Worm (Caenorhabditis elegans) whole organism, young adult: ENCODE measurements around the gene ZK1240.1.

Experiments used
- athp-1 ChIP-seq: sonication (generic microtip); optimal IDR thresholded peaks from 2 replicates; lab custom pipeline; 2017; ENCODE audit warnings: mild to moderate bottlenecking, missing genetic modification characterization, missing compliant biosample characterization
- ceh-100 ChIP-seq: fragments of 200-800 bp; sonication (Bioruptor generic); IDR thresholded peaks from 2 replicates; pipeline ENCODE4 v1.3.6; 2022; ENCODE audit warnings: missing genetic modification reagents, missing genetic modification characterization, missing compliant biosample characterization
- nfyb-1 ChIP-seq: fragments of 200-800 bp; sonication (Bioruptor generic); IDR thresholded peaks from 2 replicates; pipeline ENCODE4 v1.3.6; 2022; ENCODE audit warnings: missing genetic modification reagents, missing genetic modification characterization, missing compliant biosample characterization
- pbrm-1 ChIP-seq: fragments of 200-800 bp; sonication (Bioruptor generic); IDR thresholded peaks from 2 replicates; pipeline ENCODE4 v1.3.6; 2022; ENCODE audit warnings: missing genetic modification reagents, missing genetic modification characterization, missing compliant biosample characterization
- snpc-4 ChIP-seq, 5 experiments: fragments of 150-350 bp in 1 of 5; sonication (generic microtip) in 4 of 5; optimal IDR thresholded peaks; 2 replicates each; lab custom pipeline; 2014 to 2018; ENCODE audit warnings: missing genetic modification characterization in 5 of 5, missing biosample characterization in 3 of 5, antibody characterized with exemption in 2 of 5, mild to moderate bottlenecking in 2 of 5, missing compliant biosample characterization in 2 of 5, missing genotype in 2 of 5, moderate library complexity in 2 of 5, missing genetic modification reagents in 1 of 5
- somi-1 ChIP-seq: fragments of 200-800 bp; sonication (Bioruptor generic); optimal IDR thresholded peaks from 2 replicates; lab custom pipeline; 2018; ENCODE audit warnings: mild to moderate bottlenecking, missing genetic modification characterization, missing compliant biosample characterization
- unc-62 ChIP-seq: fragments of 150-350 bp; optimal IDR thresholded peaks from 2 replicates; lab custom pipeline; 2014; ENCODE audit warnings: missing biosample characterization, missing genetic modification reagents, missing genetic modification characterization

ce11 chrII:2292027-2292426, 37.2 kb upstream of the ZK1240.1 start, which contains the start of gene K09F6.7:
- TF ChIP-seq ceh-100 (GFP tag; lab: Robert Waterston, UW) (no peak), nfyb-1 (GFP tag; lab: Robert Waterston, UW) (no peak), athp-1 (tag; lab: Kevin White, UChicago) (no peak), pbrm-1 (GFP tag; lab: Robert Waterston, UW) (no peak), somi-1 (GFP tag; lab: Kevin White, UChicago) (no peak), unc-62 (GFP tag; lab: Kevin White, UChicago) (no peak), snpc-4 (GFP tag; optimal IDR thresholded peaks at IDR 0.05; lab: Kevin White, UChicago) (no peak), snpc-4 (tag; optimal IDR thresholded peaks at IDR 0.05; lab: Kevin White, UChicago) (no peak)
